Worm (Caenorhabditis elegans) whole organism, young adult: ENCODE measurements around the gene tre-5.
A peak's percentile ranks its signal among the peaks of the same experiment; 100 is the strongest.

Source experiments
- F22D6.2 ChIP-seq: sonication (generic microtip); optimal IDR thresholded peaks from 2 replicates; lab custom pipeline; 2016; ENCODE audit warnings: mild to moderate bottlenecking, missing genetic modification characterization, missing compliant biosample characterization
- Y95B8A.8 ChIP-seq: fragments of 200-800 bp; sonication (Bioruptor generic); IDR thresholded peaks from 2 replicates; pipeline ENCODE4 v1.3.6; 2022; ENCODE audit warnings: missing genetic modification reagents, missing genetic modification characterization, missing compliant biosample characterization
- ama-1 ChIP-seq, 3 experiments: fragments of 150-350 bp in 1 of 3; sonication (generic microtip) in 2 of 3; optimal IDR thresholded peaks; 2 replicates each; lab custom pipeline; 2014 to 2018; ENCODE audit warnings: missing biosample characterization in 2 of 3, missing genetic modification characterization in 2 of 3, missing genetic modification reagents in 2 of 3
- dpl-1 ChIP-seq: fragments of 150-350 bp; optimal IDR thresholded peaks from 2 replicates; lab custom pipeline; 2014; ENCODE audit warnings: missing biosample characterization, missing genetic modification reagents, missing genetic modification characterization
- hmg-1.2 ChIP-seq: fragments of 200-800 bp; sonication (Bioruptor generic); IDR thresholded peaks from 2 replicates; pipeline ENCODE4 v1.3.6; 2022; ENCODE audit warnings: missing genetic modification reagents, missing genetic modification characterization, missing compliant biosample characterization
- pha-4 ChIP-seq: fragments of 150-350 bp; sonication (generic microtip); optimal IDR thresholded peaks from 2 replicates; lab custom pipeline; 2014; ENCODE audit warnings: missing biosample characterization, missing genetic modification reagents, missing genetic modification characterization
- unc-62 ChIP-seq: fragments of 150-350 bp; optimal IDR thresholded peaks from 2 replicates; lab custom pipeline; 2014; ENCODE audit warnings: missing biosample characterization, missing genetic modification reagents, missing genetic modification characterization

ce11 chrII:24559-24998 is 30.5 kb downstream of the tre-5 start, which contains the start of gene enee-1:
- TF ChIP-seq Y95B8A.8 (GFP tag; lab: Robert Waterston, UW): no peak
- no peak for TF ChIP-seq unc-62 (GFP tag; lab: Kevin White, UChicago)
- TF ChIP-seq ama-1 (optimal IDR thresholded peaks at IDR 0.05; lab: Kevin White, UChicago): peak; percentile 30
- no peak for TF ChIP-seq ama-1 (GFP tag; optimal IDR thresholded peaks at IDR 0.05; lab: Kevin White, UChicago)
- peak; percentile 74 for TF ChIP-seq dpl-1 (GFP tag; lab: Kevin White, UChicago)
- TF ChIP-seq pha-4 (tag; lab: Kevin White, UChicago): no peak
- TF ChIP-seq hmg-1.2: no peak; the same call in 1 of the 2 replicates
- TF ChIP-seq F22D6.2 (tag; lab: Kevin White, UChicago): no peak
